Worm (Caenorhabditis elegans): ENCODE results near the gene hsp-12.6.

DNA sequence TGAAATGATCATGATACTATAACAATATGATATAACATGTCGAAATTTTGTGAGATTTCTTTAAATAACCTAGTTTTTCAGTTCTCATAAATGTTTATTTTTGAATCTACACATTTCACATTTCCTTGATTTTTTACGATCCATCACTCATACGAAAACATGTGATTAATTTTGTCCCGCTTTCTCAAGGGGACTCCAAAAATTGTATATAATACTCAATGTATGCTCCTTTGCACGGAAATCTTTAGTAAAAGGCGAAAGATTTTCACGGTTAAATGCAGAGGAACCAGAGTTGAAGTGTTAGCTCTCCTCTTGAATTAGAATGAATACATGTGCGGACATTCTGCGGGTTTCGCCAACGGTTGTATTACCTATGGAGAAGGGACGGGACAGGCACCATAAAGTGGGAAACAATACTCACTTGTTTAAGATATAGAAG, 17.3 kb upstream of the hsp-12.6 start:
- TF ChIP-seq pha-4 (tag; optimal IDR thresholded peaks at IDR 0.05) (no peak), ceh-30 (tag; optimal IDR thresholded peaks at IDR 0.05) (no peak), ceh-18 (tag; optimal IDR thresholded peaks at IDR 0.05) (no peak), rnt-1 (tag; optimal IDR thresholded peaks at IDR 0.05) (no peak), fkh-10 (GFP tag; optimal IDR thresholded peaks at IDR 0.05) (no peak), pqm-1 (tag; optimal IDR thresholded peaks at IDR 0.05) (no peak), dmd-4 (tag; optimal IDR thresholded peaks at IDR 0.05; ENCODE audit: borderline replicate concordance) (no peak)

All from whole organism, late embryonic.